Comparison of ENCODE assay signal across 4 worm cellular contexts in the genomic region with DNA sequence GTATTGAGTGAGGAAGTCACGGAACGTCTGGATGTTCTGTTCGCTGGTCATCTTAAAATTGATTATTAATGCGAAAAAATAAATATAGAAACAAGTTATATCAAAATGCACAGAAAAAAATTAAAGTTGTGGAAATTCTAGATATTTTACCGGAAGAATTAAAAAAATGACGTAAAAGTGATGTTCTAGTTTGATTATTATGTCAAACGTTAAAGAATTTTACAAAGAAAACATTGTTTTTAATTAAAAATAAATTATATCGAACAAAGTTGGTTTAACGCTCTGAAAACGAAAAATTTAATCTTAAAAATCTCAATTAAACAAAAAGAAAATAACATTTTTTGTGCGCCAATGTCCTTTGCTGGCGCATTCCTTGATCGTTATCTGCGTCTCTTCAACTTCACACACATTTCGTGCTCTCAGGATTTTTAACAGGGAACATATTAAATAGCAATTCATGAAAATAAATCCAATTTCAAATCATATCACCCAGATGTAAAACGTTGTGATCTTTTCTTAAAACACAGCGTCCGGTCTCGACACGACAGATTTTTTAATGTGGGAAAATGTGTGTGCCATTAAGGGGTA.
TF ChIP-seq lines count a peak whose summit lies in the region.

TSS of gene tin-9.1 (minus strand) at position 51 of the 588 bp plus-strand sequence.

TF ChIP-seq in whole organism, L1 larva, 84 proteins besides CTCF, POLR2A, EP300 and RAD21 (continued from another document and continues in another):
- TF ChIP-seq hpl-2 (GFP tag; optimal IDR thresholded peaks at IDR 0.05; lab: Kevin White, UChicago) (no peak), egl-27 (tag; optimal IDR thresholded peaks at IDR 0.05; lab: Kevin White, UChicago) (no peak), pag-3 (tag; optimal IDR thresholded peaks at IDR 0.05; lab: Kevin White, UChicago; ENCODE audit: borderline replicate concordance, insufficient read depth) (no peak), hlh-17 (GFP tag; optimal IDR thresholded peaks at IDR 0.05; lab: Kevin White, UChicago; ENCODE audit: borderline replicate concordance) (no peak), xbp-1 (tag; optimal IDR thresholded peaks at IDR 0.05; lab: Kevin White, UChicago) (peak; percentile 84), C04F5.9 (tag; optimal IDR thresholded peaks at IDR 0.05; lab: Kevin White, UChicago) (peak; percentile 5), unc-98 (GFP tag; IDR thresholded peaks at IDR 0.05; lab: Robert Waterston, UW) (no peak), egl-13 (tag; optimal IDR thresholded peaks at IDR 0.05; lab: Kevin White, UChicago) (peak; percentile 72), zip-4 (GFP tag; optimal IDR thresholded peaks at IDR 0.05; lab: Kevin White, UChicago) (peak; percentile 26), lir-3 (tag; optimal IDR thresholded peaks at IDR 0.05; lab: Kevin White, UChicago; ENCODE audit: poor library complexity) (peak; percentile 39), ceh-8 (GFP tag; optimal IDR thresholded peaks at IDR 0.05; lab: Kevin White, UChicago) (no peak), nhr-84 (tag; optimal IDR thresholded peaks at IDR 0.05; lab: Kevin White, UChicago) (no peak), nhr-90 (tag; optimal IDR thresholded peaks at IDR 0.05; lab: Kevin White, UChicago; ENCODE audit: poor library complexity) (peak; percentile 74), irx-1 (tag; optimal IDR thresholded peaks at IDR 0.05; lab: Kevin White, UChicago) (peak; percentile 68), nhr-20 (tag; optimal IDR thresholded peaks at IDR 0.05; lab: Kevin White, UChicago) (peak; percentile 91), ama-1 (optimal IDR thresholded peaks at IDR 0.05; lab: Kevin White, UChicago) (peak; percentile 16), nhr-237 (tag; optimal IDR thresholded peaks at IDR 0.05; lab: Kevin White, UChicago) (peak; percentile 36), elt-3 (tag; optimal IDR thresholded peaks at IDR 0.05; lab: Kevin White, UChicago) (peak in 2 of 6 experiments; percentile 53 to 75), pqm-1 (tag; optimal IDR thresholded peaks at IDR 0.05; lab: Kevin White, UChicago) (no peak), lin-14 (GFP tag; optimal IDR thresholded peaks at IDR 0.05; lab: Kevin White, UChicago) (peak; percentile 87), ztf-4 (tag; optimal IDR thresholded peaks at IDR 0.05; lab: Kevin White, UChicago) (peak; percentile 81), ces-1 (GFP tag; optimal IDR thresholded peaks at IDR 0.05; lab: Kevin White, UChicago) (no peak), C34B4.2 (tag; optimal IDR thresholded peaks at IDR 0.05; lab: Kevin White, UChicago) (no peak), nhr-47 (tag; optimal IDR thresholded peaks at IDR 0.05; lab: Kevin White, UChicago) (peak; percentile 86), fos-1 (tag; optimal IDR thresholded peaks at IDR 0.05; lab: Kevin White, UChicago) (peak; percentile 68), fkh-8 (tag; optimal IDR thresholded peaks at IDR 0.05; lab: Kevin White, UChicago) (peak; percentile 69), sptf-1 (tag; optimal IDR thresholded peaks at IDR 0.05; lab: Kevin White, UChicago) (no peak), unc-86 (tag; optimal IDR thresholded peaks at IDR 0.05; lab: Kevin White, UChicago) (peak; percentile 76), nhr-11 (tag; optimal IDR thresholded peaks at IDR 0.05; lab: Kevin White, UChicago) (peak; percentile 43), tlp-1 (tag; optimal IDR thresholded peaks at IDR 0.05; lab: Kevin White, UChicago) (no peak)

TF ChIP-seq in whole organism, L2 larva, 48 proteins besides CTCF, POLR2A, EP300 and RAD21 (continued from another document):
- TF ChIP-seq aly-2 (tag; optimal IDR thresholded peaks at IDR 0.05; lab: Kevin White, UChicago) (no peak), ceh-82 (tag; optimal IDR thresholded peaks at IDR 0.05; lab: Kevin White, UChicago) (no peak), sma-9 (GFP tag; optimal IDR thresholded peaks at IDR 0.05; lab: Kevin White, UChicago) (peak; percentile 89), sma-9 (tag; optimal IDR thresholded peaks at IDR 0.05; lab: Kevin White, UChicago) (no peak), ztf-4 (tag; optimal IDR thresholded peaks at IDR 0.05; lab: Kevin White, UChicago) (peak; percentile 49), nhr-237 (tag; optimal IDR thresholded peaks at IDR 0.05; lab: Kevin White, UChicago) (no peak), blmp-1 (tag; optimal IDR thresholded peaks at IDR 0.05; lab: Kevin White, UChicago; ENCODE audit: insufficient read depth) (no peak), gmeb-1 (tag; optimal IDR thresholded peaks at IDR 0.05; lab: Kevin White, UChicago) (peak; percentile 87), Y55F3AM.14 (GFP tag; optimal IDR thresholded peaks at IDR 0.05; lab: Kevin White, UChicago) (no peak), ZK546.5 (tag; optimal IDR thresholded peaks at IDR 0.05; lab: Kevin White, UChicago) (no peak)
TF ChIP-seq in whole organism, L2 larva: peak in this region for 22.

TF ChIP-seq in whole organism, L4 larva, 104 proteins besides CTCF, POLR2A, EP300 and RAD21 (continued from another document):
- TF ChIP-seq ceh-32 (tag; optimal IDR thresholded peaks at IDR 0.05; lab: Kevin White, UChicago; ENCODE audit: poor library complexity) = no peak
- peak in 1 of 2 experiments; percentile 92 for TF ChIP-seq lsy-2 (tag; optimal IDR thresholded peaks at IDR 0.05; lab: Kevin White, UChicago)
- TF ChIP-seq tra-1 (GFP tag; IDR thresholded peaks at IDR 0.05; lab: Robert Waterston, UW) = no peak
- TF ChIP-seq ceh-82 (tag; optimal IDR thresholded peaks at IDR 0.05; lab: Kevin White, UChicago) = no peak
- TF ChIP-seq fkh-10 (GFP tag; optimal IDR thresholded peaks at IDR 0.05; lab: Kevin White, UChicago) = no peak
- no peak for TF ChIP-seq nhr-25 (tag; optimal IDR thresholded peaks at IDR 0.05; lab: Kevin White, UChicago; ENCODE audit: borderline replicate concordance, insufficient read depth)
- TF ChIP-seq ceh-44 (GFP tag; IDR thresholded peaks at IDR 0.05; lab: Robert Waterston, UW) = no peak
- peak; percentile 72 for TF ChIP-seq lin-38 (GFP tag; IDR thresholded peaks at IDR 0.05; lab: Robert Waterston, UW)
- peak; percentile 74 for TF ChIP-seq dve-1 (tag; optimal IDR thresholded peaks at IDR 0.05; lab: Kevin White, UChicago; ENCODE audit: insufficient read depth)
- TF ChIP-seq dmd-6 (GFP tag; IDR thresholded peaks at IDR 0.05; lab: Robert Waterston, UW) = peak; percentile 58

TF ChIP-seq in whole organism, young adult, 124 proteins besides CTCF, POLR2A, EP300 and RAD21 (continued from another document):
- TF ChIP-seq lin-35 (GFP tag; optimal IDR thresholded peaks at IDR 0.05; lab: Kevin White, UChicago) (peak in 1 of 3 experiments; percentile 67), ekl-4 (GFP tag; IDR thresholded peaks at IDR 0.05; lab: Robert Waterston, UW) (0 out of 2 replicates have a peak, but pooled peaks have one; percentile 50), F52B5.7 (tag; optimal IDR thresholded peaks at IDR 0.05; lab: Kevin White, UChicago) (no peak), akir-1 (GFP tag; optimal IDR thresholded peaks at IDR 0.05; lab: Kevin White, UChicago) (no peak), Y67H2A.10 (GFP tag; conservative IDR thresholded peaks at IDR 0.05; lab: Robert Waterston, UW) (no peak), egrh-3 (GFP tag; IDR thresholded peaks at IDR 0.05; lab: Robert Waterston, UW) (no peak), ZK185.1 (tag; optimal IDR thresholded peaks at IDR 0.05; lab: Kevin White, UChicago; ENCODE audit: poor library complexity, severe bottlenecking) (peak; percentile 13), F22D6.2 (tag; optimal IDR thresholded peaks at IDR 0.05; lab: Kevin White, UChicago) (no peak), nfyb-1 (GFP tag; IDR thresholded peaks at IDR 0.05; lab: Robert Waterston, UW) (0 out of 2 replicates have a peak, but pooled peaks have one; percentile 50), snpc-3.4 (tag; optimal IDR thresholded peaks at IDR 0.05; lab: Kevin White, UChicago) (no peak), Y53F4B.3 (GFP tag; IDR thresholded peaks at IDR 0.05; lab: Robert Waterston, UW) (no peak), hmg-20 (GFP tag; IDR thresholded peaks at IDR 0.05; lab: Robert Waterston, UW) (no peak), B0035.1 (tag; optimal IDR thresholded peaks at IDR 0.05; lab: Kevin White, UChicago) (no peak), lsy-27 (tag; optimal IDR thresholded peaks at IDR 0.05; lab: Kevin White, UChicago; ENCODE audit: borderline replicate concordance, insufficient read depth) (no peak), nhr-90 (tag; optimal IDR thresholded peaks at IDR 0.05; lab: Kevin White, UChicago) (no peak), chd-7 (tag; optimal IDR thresholded peaks at IDR 0.05; lab: Kevin White, UChicago) (no peak), efl-1 (GFP tag; optimal IDR thresholded peaks at IDR 0.05; lab: Kevin White, UChicago) (peak; percentile 36), lin-54 (GFP tag; optimal IDR thresholded peaks at IDR 0.05; lab: Kevin White, UChicago) (peak; percentile 61), mel-28 (tag; optimal IDR thresholded peaks at IDR 0.05; lab: Kevin White, UChicago; ENCODE audit: borderline replicate concordance) (no peak), rcor-1 (GFP tag; IDR thresholded peaks at IDR 0.05; lab: Robert Waterston, UW) (0 out of 2 replicates have a peak, but pooled peaks have one; percentile 9), nhr-179 (tag; optimal IDR thresholded peaks at IDR 0.05; lab: Kevin White, UChicago) (no peak), sptf-2 (GFP tag; optimal IDR thresholded peaks at IDR 0.05; lab: Kevin White, UChicago) (no peak), Y79H2A.3 (GFP tag; conservative IDR thresholded peaks at IDR 0.05; lab: Robert Waterston, UW) (no peak), ztf-3 (GFP tag; optimal IDR thresholded peaks at IDR 0.05; lab: Kevin White, UChicago) (no peak), repo-1 (tag; optimal IDR thresholded peaks at IDR 0.05; lab: Kevin White, UChicago) (no peak), mcd-1 (GFP tag; IDR thresholded peaks at IDR 0.05; lab: Robert Waterston, UW) (peak; percentile 68), D2030.7 (GFP tag; IDR thresholded peaks at IDR 0.05; lab: Robert Waterston, UW) (no peak), ceh-40 (GFP tag; IDR thresholded peaks at IDR 0.05; lab: Robert Waterston, UW) (no peak), F33H1.4 (GFP tag; IDR thresholded peaks at IDR 0.05; lab: Robert Waterston, UW) (peak; percentile 50), rec-8 (tag; optimal IDR thresholded peaks at IDR 0.05; lab: Kevin White, UChicago) (no peak), K11D2.4 (GFP tag; IDR thresholded peaks at IDR 0.05; lab: Robert Waterston, UW) (peak; percentile 42; the same call in 1 of the 2 replicates), hlh-12 (tag; optimal IDR thresholded peaks at IDR 0.05; lab: Kevin White, UChicago) (no peak), nhr-80 (tag; optimal IDR thresholded peaks at IDR 0.05; lab: Kevin White, UChicago) (peak; percentile 30), ceh-27 (GFP tag; optimal IDR thresholded peaks at IDR 0.05; lab: Kevin White, UChicago) (no peak), Y53G8AR.9 (GFP tag; conservative IDR thresholded peaks at IDR 0.05; lab: Robert Waterston, UW) (no peak), hmg-1.2 (GFP tag; IDR thresholded peaks at IDR 0.05; lab: Robert Waterston, UW) (peak; percentile 70), bed-1 (GFP tag; IDR thresholded peaks at IDR 0.05; lab: Robert Waterston, UW) (no peak), F10E7.11 (tag; optimal IDR thresholded peaks at IDR 0.05; lab: Kevin White, UChicago) (no peak), nfya-2 (GFP tag; IDR thresholded peaks at IDR 0.05; lab: Robert Waterston, UW) (no peak), nhr-27 (tag; optimal IDR thresholded peaks at IDR 0.05; lab: Kevin White, UChicago) (no peak), sea-2 (GFP tag; IDR thresholded peaks at IDR 0.05; lab: Robert Waterston, UW) (no peak), attf-6 (GFP tag; IDR thresholded peaks at IDR 0.05; lab: Robert Waterston, UW) (no peak), pha-4 (tag; optimal IDR thresholded peaks at IDR 0.05; lab: Kevin White, UChicago) (no peak), tbx-9 (tag; optimal IDR thresholded peaks at IDR 0.05; lab: Kevin White, UChicago; ENCODE audit: borderline replicate concordance) (no peak), dpl-1 (GFP tag; optimal IDR thresholded peaks at IDR 0.05; lab: Kevin White, UChicago) (no peak), hlh-26 (GFP tag; conservative IDR thresholded peaks at IDR 0.05; lab: Robert Waterston, UW) (no peak), hrde-1 (tag; optimal IDR thresholded peaks at IDR 0.05; lab: Kevin White, UChicago; ENCODE audit: borderline replicate concordance) (no peak), T07F8.4 (tag; optimal IDR thresholded peaks at IDR 0.05; lab: Kevin White, UChicago) (no peak), ceh-79 (tag; optimal IDR thresholded peaks at IDR 0.05; lab: Kevin White, UChicago) (no peak), lag-1 (GFP tag; IDR thresholded peaks at IDR 0.05; lab: Robert Waterston, UW) (no peak), egl-44 (GFP tag; IDR thresholded peaks at IDR 0.05; lab: Robert Waterston, UW) (no peak), athp-1 (tag; optimal IDR thresholded peaks at IDR 0.05; lab: Kevin White, UChicago) (no peak), ama-1 (optimal IDR thresholded peaks at IDR 0.05; lab: Kevin White, UChicago) (no peak), ama-1 (GFP tag; optimal IDR thresholded peaks at IDR 0.05; lab: Kevin White, UChicago) (no peak), F49E8.2 (tag; optimal IDR thresholded peaks at IDR 0.05; lab: Kevin White, UChicago; ENCODE audit: insufficient read depth) (peak; percentile 29), somi-1 (GFP tag; optimal IDR thresholded peaks at IDR 0.05; lab: Kevin White, UChicago) (no peak), sdz-38 (tag; optimal IDR thresholded peaks at IDR 0.05; lab: Kevin White, UChicago) (no peak), die-1 (tag; optimal IDR thresholded peaks at IDR 0.05; lab: Kevin White, UChicago) (no peak)
TF ChIP-seq in whole organism, young adult: peak in this region for 24.
